Worm (Caenorhabditis elegans): ENCODE measurements around the gene C41G11.1.

DNA sequence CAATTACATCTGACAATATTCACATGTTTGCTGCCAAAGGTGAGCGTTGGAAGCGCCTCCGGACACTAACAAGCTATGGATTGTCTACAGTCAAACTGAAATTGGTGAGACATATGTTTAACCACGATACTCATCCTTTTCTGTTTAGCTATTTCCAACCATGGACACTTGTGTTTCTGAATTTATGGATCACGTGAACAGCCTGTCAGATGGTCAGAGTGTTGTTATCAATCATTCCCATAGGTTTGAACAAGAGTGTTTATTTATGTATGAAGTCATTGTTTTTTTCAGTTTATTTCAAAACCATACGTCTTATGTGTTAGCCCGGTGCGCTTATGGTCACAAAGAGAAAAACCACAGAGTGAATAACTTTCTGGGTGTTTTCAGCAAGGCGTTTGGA is 4.7 kb downstream of the C41G11.1 start:
- TF ChIP-seq lin-35 (GFP tag; optimal IDR thresholded peaks at IDR 0.05) = no peak
- no peak for TF ChIP-seq pbrm-1 (GFP tag; IDR thresholded peaks at IDR 0.05)
- TF ChIP-seq somi-1 (GFP tag; optimal IDR thresholded peaks at IDR 0.05) = no peak
